Worm (Caenorhabditis elegans) whole organism, L3 larva: ENCODE data around the gene srj-6.
A peak's percentile ranks its signal among the peaks of the same experiment; 100 is the strongest.

Experiments
- R02D3.7 ChIP-seq: fragments of 150-350 bp; optimal IDR thresholded peaks from 2 replicates; lab custom pipeline; 2014; ENCODE audit warnings: missing biosample characterization, missing genetic modification characterization
- ceh-16 ChIP-seq: sonication (generic microtip); optimal IDR thresholded peaks from 2 replicates; lab custom pipeline; 2017; ENCODE audit warnings: missing biosample characterization, missing genetic modification characterization
- ceh-28 ChIP-seq: fragments of 150-350 bp; optimal IDR thresholded peaks from 2 replicates; lab custom pipeline; 2014; ENCODE audit warnings: missing biosample characterization, missing genetic modification reagents, missing genetic modification characterization
- ceh-82 ChIP-seq: fragments of 150-350 bp; optimal IDR thresholded peaks from 2 replicates; lab custom pipeline; 2014; ENCODE audit warnings: missing biosample characterization, missing genetic modification characterization
- ceh-9 ChIP-seq: sonication (generic microtip); optimal IDR thresholded peaks from 2 replicates; lab custom pipeline; 2018; ENCODE audit warnings: missing biosample characterization, missing genetic modification characterization
- egl-27 ChIP-seq: sonication (generic microtip); optimal IDR thresholded peaks from 4 replicates; lab custom pipeline; 2017; ENCODE audit warnings: missing biosample characterization, missing genetic modification reagents, missing genetic modification characterization
- egl-5 ChIP-seq: fragments of 150-350 bp; optimal IDR thresholded peaks from 2 replicates; lab custom pipeline; 2017; ENCODE audit warnings: missing biosample characterization, missing genetic modification reagents, missing genetic modification characterization, inconsistent platforms
- elt-1 ChIP-seq: fragments of 150-350 bp; optimal IDR thresholded peaks from 2 replicates; lab custom pipeline; 2014; ENCODE audit warnings: missing biosample characterization, missing genetic modification characterization
- elt-2 ChIP-seq: sonication (generic microtip); optimal IDR thresholded peaks from 2 replicates; lab custom pipeline; 2016; ENCODE audit warnings: missing genetic modification reagents, mild to moderate bottlenecking, missing genetic modification characterization, missing compliant biosample characterization
- elt-3 ChIP-seq, 3 experiments: fragments of 150-350 bp in 1 of 3; sonication (generic microtip) in 2 of 3; optimal IDR thresholded peaks; 2 replicates in 2 of 3; 4 replicates in 1 of 3; lab custom pipeline; 2014 to 2017; ENCODE audit warnings: missing biosample characterization in 3 of 3, missing genetic modification characterization in 3 of 3
- eor-1 ChIP-seq, 2 experiments: fragments of 150-350 bp; optimal IDR thresholded peaks; 2 replicates each; lab custom pipeline; 2014 to 2018; ENCODE audit warnings: missing biosample characterization in 2 of 2, missing genetic modification characterization in 2 of 2
- fkh-10 ChIP-seq: sonication (generic microtip); optimal IDR thresholded peaks from 2 replicates; lab custom pipeline; 2017; ENCODE audit warnings: missing biosample characterization, missing genetic modification reagents, missing genetic modification characterization
- fkh-2 ChIP-seq: fragments of 150-350 bp; optimal IDR thresholded peaks from 2 replicates; lab custom pipeline; 2014; ENCODE audit warnings: missing biosample characterization, missing genetic modification reagents, missing genetic modification characterization
- hmg-11 ChIP-seq: sonication (generic microtip); optimal IDR thresholded peaks from 2 replicates; lab custom pipeline; 2016; ENCODE audit warnings: missing genetic modification characterization, missing compliant biosample characterization
- jun-1 ChIP-seq: fragments of 150-350 bp; optimal IDR thresholded peaks from 2 replicates; lab custom pipeline; 2014; ENCODE audit warnings: missing biosample characterization, missing genetic modification reagents, missing genetic modification characterization
- lin-15B ChIP-seq: fragments of 150-350 bp; optimal IDR thresholded peaks from 2 replicates; lab custom pipeline; 2014; ENCODE audit warnings: missing biosample characterization, missing genetic modification characterization
- lin-39 ChIP-seq: fragments of 150-350 bp; optimal IDR thresholded peaks from 2 replicates; lab custom pipeline; 2018; ENCODE audit warnings: missing biosample characterization, missing genetic modification reagents, missing genetic modification characterization
- lsy-12 ChIP-seq: sonication (generic microtip); optimal IDR thresholded peaks from 2 replicates; lab custom pipeline; 2016; ENCODE audit warnings: mild to moderate bottlenecking, missing genetic modification characterization, missing compliant biosample characterization
- mdl-1 ChIP-seq: fragments of 150-350 bp; optimal IDR thresholded peaks from 2 replicates; lab custom pipeline; 2014; ENCODE audit warnings: missing biosample characterization, missing genetic modification characterization
- mml-1 ChIP-seq: fragments of 150-350 bp; sonication (generic microtip); optimal IDR thresholded peaks from 3 replicates; lab custom pipeline; 2014; ENCODE audit warnings: missing biosample characterization, missing genetic modification characterization
- nfya-1 ChIP-seq: sonication (generic microtip); optimal IDR thresholded peaks from 2 replicates; lab custom pipeline; 2017; ENCODE audit warnings: missing genetic modification characterization, mild to moderate bottlenecking, missing compliant biosample characterization, antibody characterized with exemption, moderate library complexity; ENCODE audit not compliant: insufficient read depth
- nhr-11 ChIP-seq: fragments of 150-350 bp; optimal IDR thresholded peaks from 2 replicates; lab custom pipeline; 2014; ENCODE audit warnings: missing biosample characterization, missing genetic modification characterization
- nhr-23 ChIP-seq: fragments of 150-350 bp; optimal IDR thresholded peaks from 2 replicates; lab custom pipeline; 2014; ENCODE audit warnings: missing biosample characterization, missing genetic modification reagents, missing genetic modification characterization
- nhr-237 ChIP-seq: fragments of 150-350 bp; optimal IDR thresholded peaks from 2 replicates; lab custom pipeline; 2014; ENCODE audit warnings: missing biosample characterization, missing genetic modification characterization
- nhr-25 ChIP-seq: sonication (generic microtip); optimal IDR thresholded peaks from 2 replicates; lab custom pipeline; 2017; ENCODE audit warnings: missing biosample characterization, missing genetic modification characterization
- nhr-28 ChIP-seq: fragments of 150-350 bp; optimal IDR thresholded peaks from 2 replicates; lab custom pipeline; 2014; ENCODE audit warnings: missing biosample characterization, missing genetic modification characterization
- nhr-43 ChIP-seq: sonication (generic microtip); optimal IDR thresholded peaks from 2 replicates; lab custom pipeline; 2016; ENCODE audit warnings: mild to moderate bottlenecking, missing genetic modification characterization, missing compliant biosample characterization; ENCODE audit not compliant: poor library complexity, severe bottlenecking
- nhr-76 ChIP-seq: fragments of 150-350 bp; sonication (generic microtip); optimal IDR thresholded peaks from 5 replicates; lab custom pipeline; 2014; ENCODE audit warnings: missing biosample characterization, missing genetic modification characterization
- nhr-77 ChIP-seq: fragments of 150-350 bp; optimal IDR thresholded peaks from 2 replicates; lab custom pipeline; 2014; ENCODE audit warnings: missing biosample characterization, missing genetic modification characterization
- pha-4 ChIP-seq: fragments of 150-350 bp; optimal IDR thresholded peaks from 2 replicates; lab custom pipeline; 2014; ENCODE audit warnings: missing biosample characterization, missing genetic modification reagents, missing genetic modification characterization
- pqm-1 ChIP-seq: fragments of 150-350 bp; optimal IDR thresholded peaks from 2 replicates; lab custom pipeline; 2017; ENCODE audit warnings: missing biosample characterization, missing genetic modification characterization, inconsistent platforms
- sea-2 ChIP-seq: fragments of 150-350 bp; sonication (generic microtip); optimal IDR thresholded peaks from 4 replicates; lab custom pipeline; 2014; ENCODE audit warnings: missing biosample characterization, missing genetic modification reagents, missing genetic modification characterization
- snpc-4 ChIP-seq: fragments of 150-350 bp; optimal IDR thresholded peaks from 2 replicates; lab custom pipeline; 2014; ENCODE audit warnings: missing biosample characterization, missing genetic modification characterization
- tbx-2 ChIP-seq: sonication (generic microtip); optimal IDR thresholded peaks from 2 replicates; lab custom pipeline; 2016; ENCODE audit warnings: mild to moderate bottlenecking, missing genetic modification characterization, missing compliant biosample characterization
- unc-39 ChIP-seq: sonication (generic microtip); optimal IDR thresholded peaks from 4 replicates; lab custom pipeline; 2017; ENCODE audit warnings: missing biosample characterization, missing genetic modification characterization
- unc-62 ChIP-seq: fragments of 150-350 bp; sonication (generic microtip); optimal IDR thresholded peaks from 4 replicates; lab custom pipeline; 2014; ENCODE audit warnings: missing biosample characterization, missing genetic modification reagents, missing genetic modification characterization
- zag-1 ChIP-seq: fragments of 150-350 bp; optimal IDR thresholded peaks from 2 replicates; lab custom pipeline; 2014; ENCODE audit warnings: missing biosample characterization, missing genetic modification characterization
- ztf-4 ChIP-seq: fragments of 150-350 bp; optimal IDR thresholded peaks from 2 replicates; lab custom pipeline; 2014; ENCODE audit warnings: missing biosample characterization, missing genetic modification characterization

srj-6 gene

ce11 chrV:628527-628926 is 25.8 kb downstream of the srj-6 start, which contains the start of gene F48G7.9:
TSS of gene F48G7.9 (minus strand) at chrV:628627.
- TF ChIP-seq ceh-16 (tag; lab: Kevin White, UChicago) (no peak), nhr-11 (tag; lab: Kevin White, UChicago) (no peak), sea-2 (GFP tag; lab: Kevin White, UChicago) (no peak)
- TF ChIP-seq, all 47 proteins: peak for 0

- TF ChIP-seq nhr-77 (tag; lab: Kevin White, UChicago): no peak
- no peak for TF ChIP-seq lsy-12 (tag; lab: Kevin White, UChicago)
Observed at ce11 chrV:627585-627984, 26.7 kb downstream of the srj-6 start, which contains the start of gene F48G7.8. TSS of gene F48G7.8 (minus strand) at chrV:627685.

ce11 chrV:626321-626720 is 28.0 kb downstream of the srj-6 start, which contains the start of gene F48G7.7:
TSS of gene F48G7.7 (minus strand) at chrV:626421.
- no peak for TF ChIP-seq tbx-2 (tag; lab: Kevin White, UChicago)
- TF ChIP-seq zag-1: no peak
- TF ChIP-seq mml-1 (tag; lab: Kevin White, UChicago): no peak
- TF ChIP-seq, all 47 proteins: peak for 0

DNA sequence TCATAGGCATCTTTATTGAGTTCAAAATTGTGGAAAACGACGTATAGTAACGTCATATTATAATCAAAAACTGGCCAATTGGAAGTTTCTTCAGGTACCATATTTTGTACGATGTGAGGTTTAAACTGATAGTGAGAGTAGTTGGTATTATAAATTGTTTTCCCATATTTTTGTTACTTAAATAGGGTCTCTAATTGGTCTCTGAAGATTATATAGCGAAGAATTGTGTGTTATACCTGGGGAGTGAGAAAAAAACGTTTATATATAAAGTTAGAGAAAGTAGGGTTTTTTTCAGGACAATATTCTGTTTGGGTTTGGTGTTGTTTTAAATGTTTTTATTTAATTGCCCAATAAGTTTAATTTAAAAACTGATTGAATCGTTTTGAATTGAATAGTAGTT is 29.4 kb downstream of the srj-6 start, which contains the start of gene srt-17:
srt-17 (minus strand) TSS at position 101 of the 400 bp plus-strand sequence.
- TF ChIP-seq lin-39: no peak
- TF ChIP-seq ceh-28 (tag; lab: Kevin White, UChicago): no peak
- TF ChIP-seq nhr-237: no peak
- no peak for TF ChIP-seq hmg-11 (tag; lab: Kevin White, UChicago)
- TF ChIP-seq mdl-1: no peak
- TF ChIP-seq unc-39: no peak
- no peak for TF ChIP-seq egl-27
- no peak for TF ChIP-seq jun-1 (tag; lab: Kevin White, UChicago)

- TF ChIP-seq elt-2 (tag; lab: Kevin White, UChicago) (peak; percentile 56), ceh-82 (tag; lab: Kevin White, UChicago) (no peak), pqm-1 (tag; lab: Kevin White, UChicago) (peak; percentile 64), pha-4 (tag; lab: Kevin White, UChicago) (peak; percentile 36)
Observed at ce11 chrV:622902-623301, 31.4 kb downstream of the srj-6 start, which contains the start of gene F48G7.5. TSS of gene F48G7.5 (minus strand) at chrV:622935.

- TF ChIP-seq nhr-77 (tag; lab: Kevin White, UChicago) (no peak), mdl-1 (no peak), egl-27 (no peak), elt-3 (tag; optimal IDR thresholded peaks at IDR 0.05; lab: Kevin White, UChicago) (no peak), eor-1 (tag; optimal IDR thresholded peaks at IDR 0.05; lab: Kevin White, UChicago) (no peak), nhr-76 (tag; lab: Kevin White, UChicago) (no peak), mml-1 (tag; lab: Kevin White, UChicago) (no peak), unc-39 (no peak), egl-5 (no peak), nhr-28 (tag; lab: Kevin White, UChicago) (no peak), nhr-43 (tag; lab: Kevin White, UChicago) (no peak)
- TF ChIP-seq, all 47 proteins: peak for 0
Observed at ce11 chrV:620987-621386, 33.3 kb downstream of the srj-6 start.

ce11 chrV:619054-619453 is 35.2 kb downstream of the srj-6 start, which contains the start of gene F48G7.4:
TSS of gene F48G7.4 (plus strand) at chrV:619453.
- TF ChIP-seq ztf-4 (tag; lab: Kevin White, UChicago): no peak
- peak; percentile 64 for TF ChIP-seq elt-1
- peak; percentile 23 for TF ChIP-seq lin-39
- TF ChIP-seq R02D3.7 (tag; lab: Kevin White, UChicago): peak; percentile 8
- peak; percentile 66 for TF ChIP-seq lin-15B (tag; lab: Kevin White, UChicago)
- peak; percentile 73 for TF ChIP-seq nhr-23
- no peak for TF ChIP-seq fkh-10 (GFP tag; lab: Kevin White, UChicago)
- peak; percentile 44 for TF ChIP-seq pqm-1 (tag; lab: Kevin White, UChicago)
- TF ChIP-seq hmg-11 (tag; lab: Kevin White, UChicago): peak; percentile 84
- TF ChIP-seq nhr-25 (tag; lab: Kevin White, UChicago): peak; percentile 4
- peak; percentile 57 for TF ChIP-seq tbx-2 (tag; lab: Kevin White, UChicago)
- TF ChIP-seq unc-62 (GFP tag; lab: Kevin White, UChicago): peak; percentile 94
- peak; percentile 22 for TF ChIP-seq mdl-1
- TF ChIP-seq ceh-9 (tag; lab: Kevin White, UChicago): no peak
- peak; percentile 70 for TF ChIP-seq nfya-1 (tag; lab: Kevin White, UChicago)
- peak; percentile 85 for TF ChIP-seq snpc-4 (tag; lab: Kevin White, UChicago)
- no peak for TF ChIP-seq fkh-2 (tag; lab: Kevin White, UChicago)
- peak; percentile 58 for TF ChIP-seq nhr-11 (tag; lab: Kevin White, UChicago)
- TF ChIP-seq ceh-28 (tag; lab: Kevin White, UChicago): peak; percentile 74
- peak; percentile 83 for TF ChIP-seq jun-1 (tag; lab: Kevin White, UChicago)
- no peak for TF ChIP-seq sea-2 (GFP tag; lab: Kevin White, UChicago)
- TF ChIP-seq egl-27: peak; percentile 51
